Worm (Caenorhabditis elegans) whole organism, early embryonic: ENCODE measurements around the gene fcho-1.

ENCODE experiments used
- aly-1 ChIP-seq: sonication (generic microtip); optimal IDR thresholded peaks from 2 replicates; lab custom pipeline; 2016; ENCODE audit warnings: missing genetic modification characterization, missing compliant biosample characterization
- ama-1 ChIP-seq: fragments of 150-350 bp; optimal IDR thresholded peaks from 2 replicates; lab custom pipeline; 2014
- ets-7 ChIP-seq: sonication (generic microtip); optimal IDR thresholded peaks from 2 replicates; lab custom pipeline; 2016; ENCODE audit warnings: missing genotype, missing genetic modification characterization, missing compliant biosample characterization
- flt-1 ChIP-seq: fragments of 200-800 bp; sonication (Bioruptor generic); IDR thresholded peaks from 2 replicates; pipeline ENCODE4 v1.3.6; 2022; ENCODE audit warnings: missing genetic modification characterization, missing compliant biosample characterization
- hmbx-1 ChIP-seq: sonication (generic microtip); optimal IDR thresholded peaks from 2 replicates; lab custom pipeline; 2016; ENCODE audit warnings: mild to moderate bottlenecking, missing genetic modification characterization, missing compliant biosample characterization
- hmg-4 ChIP-seq: fragments of 200-800 bp; sonication (Bioruptor generic); optimal IDR thresholded peaks from 2 replicates; lab custom pipeline; 2018; ENCODE audit warnings: mild to moderate bottlenecking, missing genetic modification characterization, missing compliant biosample characterization
- scrt-1 ChIP-seq: fragments of 200-800 bp; sonication (Bioruptor generic); IDR thresholded peaks from 2 replicates; pipeline ENCODE4 v1.3.6; 2022; ENCODE audit warnings: missing genetic modification characterization, missing compliant biosample characterization
- sea-1 ChIP-seq: fragments of 200-800 bp; sonication (Bioruptor generic); conservative IDR thresholded peaks from 2 replicates; pipeline ENCODE4 v1.3.6; 2022; ENCODE audit warnings: missing genetic modification characterization, missing compliant biosample characterization
- tbx-37 ChIP-seq: fragments of 200-800 bp; sonication (Bioruptor generic); conservative IDR thresholded peaks from 2 replicates; pipeline ENCODE4 v1.3.6; 2022; ENCODE audit warnings: missing genetic modification reagents, missing genetic modification characterization, missing compliant biosample characterization
- tra-4 ChIP-seq: sonication (generic microtip); optimal IDR thresholded peaks from 2 replicates; lab custom pipeline; 2017; ENCODE audit warnings: missing genetic modification characterization, missing compliant biosample characterization

ce11 chrII:1365985-1366384, 55.7 kb downstream of the fcho-1 start:
- TF ChIP-seq ama-1 (lab: Kevin White, UChicago) = no peak
- no peak for TF ChIP-seq scrt-1 (GFP tag; lab: Robert Waterston, UW)
- TF ChIP-seq tbx-37 = no peak
- TF ChIP-seq tra-4 (tag; lab: Kevin White, UChicago) = no peak
- no peak for TF ChIP-seq flt-1 (GFP tag; lab: Robert Waterston, UW)
- no peak for TF ChIP-seq ets-7 (tag; lab: Kevin White, UChicago)
- TF ChIP-seq hmbx-1 (tag; lab: Kevin White, UChicago) = no peak
- no peak for TF ChIP-seq aly-1
- no peak for TF ChIP-seq hmg-4 (GFP tag; lab: Kevin White, UChicago)
- TF ChIP-seq sea-1 (GFP tag; lab: Robert Waterston, UW) = no peak
